Fruit fly (Drosophila melanogaster) whole organism, wandering third instar larva: Measurements from ENCODE around the gene RhoGAP68F.

Source experiments
- Dfd ChIP-seq: fragments of >200 bp; optimal IDR thresholded peaks from 2 replicates; lab custom pipeline; 2017; ENCODE audit warnings: missing biosample characterization, missing genetic modification characterization
- sv ChIP-seq: fragments of 200-800 bp; sonication (Bioruptor generic); optimal IDR thresholded peaks from 3 replicates; lab custom pipeline; 2016; ENCODE audit warnings: missing biosample characterization, missing genetic modification characterization
- woc ChIP-seq: sonication (Bioruptor generic); optimal IDR thresholded peaks from 2 replicates; lab custom pipeline; 2016; ENCODE audit warnings: missing biosample characterization, mild to moderate bottlenecking, missing genetic modification characterization

dm6 chr3L:12184564-12185034 lies 45.9 kb downstream of the RhoGAP68F start, which contains the start of gene Miox:
- no peak for TF ChIP-seq sv (GFP tag; lab: Kevin White, UChicago)
- TF ChIP-seq Dfd: no peak
- no peak for TF ChIP-seq woc (GFP tag; lab: Kevin White, UChicago)
